Worm (Caenorhabditis elegans): Measurements from ENCODE around the gene K11D12.13.
"Not testable (repeated sequence)": the region's sequence is repeated elsewhere in the genome, so short reads cannot be mapped to it uniquely, and the experiment has no call there.

The K11D12.13 gene

DNA sequence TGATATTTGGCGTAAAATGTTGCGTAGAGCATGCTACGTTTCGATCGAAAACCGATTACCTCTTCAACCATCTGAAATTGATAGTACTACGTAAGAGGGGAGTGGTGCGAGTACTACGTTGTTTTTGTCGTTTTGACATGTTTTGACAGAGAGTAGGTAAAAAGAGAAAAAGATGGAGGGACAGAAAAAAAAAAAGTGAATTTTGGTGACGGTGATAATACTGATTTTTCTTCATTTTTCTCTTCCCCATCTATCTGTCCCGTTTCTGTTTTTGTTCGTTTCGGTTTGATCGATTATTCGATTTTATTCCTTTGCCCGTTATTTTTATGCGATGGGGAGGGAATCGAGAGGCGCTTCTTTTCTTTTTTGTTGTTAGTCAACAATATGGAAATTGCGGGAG is 7.7 kb downstream of the K11D12.13 start, which contains the start of gene K11D12.8:
K11D12.8 (minus strand) TSS at position 77 of the 400 bp plus-strand sequence.
- TF ChIP-seq rnt-1 (tag; optimal IDR thresholded peaks at IDR 0.05) (no peak), pros-1 (tag; optimal IDR thresholded peaks at IDR 0.05) (no peak), lim-6 (tag; optimal IDR thresholded peaks at IDR 0.05) (no peak), pha-2 (tag; optimal IDR thresholded peaks at IDR 0.05) (no peak), pax-1 (tag; optimal IDR thresholded peaks at IDR 0.05) (no peak), ceh-22 (tag; optimal IDR thresholded peaks at IDR 0.05) (no peak), nfya-1 (tag; optimal IDR thresholded peaks at IDR 0.05) (no peak), ceh-18 (tag; optimal IDR thresholded peaks at IDR 0.05) (no peak), C08G9.2 (tag; optimal IDR thresholded peaks at IDR 0.05) (no peak), hlh-8 (tag; optimal IDR thresholded peaks at IDR 0.05) (no peak), ahr-1 (tag; optimal IDR thresholded peaks at IDR 0.05) (no peak), unc-3 (GFP tag; conservative IDR thresholded peaks at IDR 0.05) (no peak), unc-3 (tag; optimal IDR thresholded peaks at IDR 0.05) (no peak), hlh-6 (tag; optimal IDR thresholded peaks at IDR 0.05) (no peak), sox-4 (tag; optimal IDR thresholded peaks at IDR 0.05) (no peak), nhr-11 (tag; optimal IDR thresholded peaks at IDR 0.05) (no peak), unc-55 (GFP tag; optimal IDR thresholded peaks at IDR 0.05) (no peak), odd-2 (tag; optimal IDR thresholded peaks at IDR 0.05) (no peak), K02D7.2 (tag; optimal IDR thresholded peaks at IDR 0.05) (no peak)

ce11 chrV:5046103-5046502 is 12.9 kb downstream of the K11D12.13 start, which contains the start of gene exc-14:
Gene exc-14 (minus strand): TSS chrV:5046203.
- TF ChIP-seq F13H6.1 (tag; optimal IDR thresholded peaks at IDR 0.05) (no peak), lim-6 (tag; optimal IDR thresholded peaks at IDR 0.05) (no peak), C38D4.7 (GFP tag; optimal IDR thresholded peaks at IDR 0.05) (no peak), pha-2 (tag; optimal IDR thresholded peaks at IDR 0.05) (no peak), ets-4 (tag; optimal IDR thresholded peaks at IDR 0.05) (no peak), T23F11.4 (GFP tag; optimal IDR thresholded peaks at IDR 0.05) (no peak), mec-3 (tag; optimal IDR thresholded peaks at IDR 0.05; ENCODE audit: borderline replicate concordance) (no peak), rnt-1 (tag; optimal IDR thresholded peaks at IDR 0.05) (no peak), ceh-9 (tag; optimal IDR thresholded peaks at IDR 0.05) (no peak), ahr-1 (tag; optimal IDR thresholded peaks at IDR 0.05) (no peak), ceh-34 (tag; optimal IDR thresholded peaks at IDR 0.05) (no peak), fax-1 (tag; optimal IDR thresholded peaks at IDR 0.05) (no peak), hlh-6 (tag; optimal IDR thresholded peaks at IDR 0.05) (no peak)

DNA sequence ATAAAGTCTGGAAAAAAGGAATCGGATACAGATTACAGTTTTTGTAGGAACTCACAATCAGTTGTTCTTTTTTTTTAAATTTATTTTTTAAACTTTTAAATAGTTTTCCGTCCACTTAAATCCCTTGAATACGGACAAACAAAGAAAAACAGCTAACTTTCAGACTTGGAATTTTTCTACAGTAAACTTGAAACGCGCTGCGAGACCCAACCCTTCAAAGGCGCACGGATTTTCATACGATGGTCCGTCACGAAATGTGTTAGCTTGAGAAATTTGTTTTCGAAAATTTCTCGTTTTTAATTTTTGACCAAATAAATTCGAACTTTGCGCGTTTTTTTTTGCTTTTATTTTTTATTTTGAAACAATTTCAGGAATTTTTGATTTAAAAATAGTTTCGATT is 13.4 kb downstream of the K11D12.13 start:
- TF ChIP-seq elt-4 (tag; optimal IDR thresholded peaks at IDR 0.05) (no peak), pha-4 (tag; optimal IDR thresholded peaks at IDR 0.05) (no peak), ceh-14 (tag; optimal IDR thresholded peaks at IDR 0.05) (no peak), dmd-4 (tag; optimal IDR thresholded peaks at IDR 0.05; ENCODE audit: borderline replicate concordance) (no peak), ceh-24 (tag; optimal IDR thresholded peaks at IDR 0.05) (no peak), nfya-1 (tag; optimal IDR thresholded peaks at IDR 0.05) (no peak), ceh-34 (tag; optimal IDR thresholded peaks at IDR 0.05) (no peak), che-1 (tag; optimal IDR thresholded peaks at IDR 0.05) (no peak), nhr-232 (tag; optimal IDR thresholded peaks at IDR 0.05) (no peak), ceh-19 (GFP tag; optimal IDR thresholded peaks at IDR 0.05) (no peak), sox-4 (tag; optimal IDR thresholded peaks at IDR 0.05) (no peak), pax-1 (tag; optimal IDR thresholded peaks at IDR 0.05) (no peak), T23F11.4 (GFP tag; optimal IDR thresholded peaks at IDR 0.05) (no peak), dve-1 (tag; optimal IDR thresholded peaks at IDR 0.05) (no peak)

DNA sequence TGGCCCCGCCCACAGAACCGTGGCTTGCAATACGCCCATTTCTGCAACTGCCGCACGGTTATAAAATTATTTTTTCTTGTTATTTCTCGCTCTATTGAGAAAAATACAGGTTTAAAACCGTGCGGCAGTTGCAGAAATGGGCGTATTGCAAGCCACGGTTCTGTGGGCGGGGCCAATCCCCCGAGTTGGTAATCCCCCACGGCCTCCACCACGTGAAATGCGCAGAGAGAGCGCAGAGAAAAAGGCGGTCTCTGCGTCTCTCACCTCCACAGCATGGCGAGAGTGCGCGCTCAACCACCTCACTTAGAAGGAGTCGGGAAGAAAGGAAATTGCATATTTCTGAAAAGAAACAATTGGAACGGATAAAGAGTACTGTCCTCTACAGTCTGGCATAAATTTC is 14.0 kb downstream of the K11D12.13 start:
- 0 out of 2 replicates have a peak, but pooled peaks have one; percentile 17 for TF ChIP-seq ceh-45 (GFP tag; IDR thresholded peaks at IDR 0.05)
- 0 out of 2 replicates have a peak, but pooled peaks have one; percentile 10 for TF ChIP-seq unc-3 (GFP tag; conservative IDR thresholded peaks at IDR 0.05)
- not testable (repeated sequence) for TF ChIP-seq unc-3 (tag; optimal IDR thresholded peaks at IDR 0.05)

Measured in whole organism, late embryonic.